Fruit fly (Drosophila melanogaster) Kc167 (cell line): Measurements from ENCODE around the gene tal-3A.

Experiments
- Myc ChIP-seq: fragments of >200 bp; optimal IDR thresholded peaks from 2 replicates; lab custom pipeline; 2017; ENCODE audit warnings: missing external identifiers
- Sin3A ChIP-seq: fragments of >200 bp; optimal IDR thresholded peaks from 2 replicates; lab custom pipeline; 2018; ENCODE audit warnings: missing external identifiers
- h ChIP-seq: fragments of >200 bp; optimal IDR thresholded peaks from 3 replicates; lab custom pipeline; 2018; ENCODE audit warnings: missing external identifiers
- insv ChIP-seq: fragments of >200 bp; optimal IDR thresholded peaks from 3 replicates; lab custom pipeline; 2018; ENCODE audit warnings: missing external identifiers
- psq ChIP-seq: fragments of >200 bp; optimal IDR thresholded peaks from 2 replicates; lab custom pipeline; 2017; ENCODE audit warnings: missing external identifiers
- ttk ChIP-seq: sonication (Bioruptor generic); optimal IDR thresholded peaks from 2 replicates; lab custom pipeline; 2017; ENCODE audit warnings: missing external identifiers

The tal-3A gene

DNA sequence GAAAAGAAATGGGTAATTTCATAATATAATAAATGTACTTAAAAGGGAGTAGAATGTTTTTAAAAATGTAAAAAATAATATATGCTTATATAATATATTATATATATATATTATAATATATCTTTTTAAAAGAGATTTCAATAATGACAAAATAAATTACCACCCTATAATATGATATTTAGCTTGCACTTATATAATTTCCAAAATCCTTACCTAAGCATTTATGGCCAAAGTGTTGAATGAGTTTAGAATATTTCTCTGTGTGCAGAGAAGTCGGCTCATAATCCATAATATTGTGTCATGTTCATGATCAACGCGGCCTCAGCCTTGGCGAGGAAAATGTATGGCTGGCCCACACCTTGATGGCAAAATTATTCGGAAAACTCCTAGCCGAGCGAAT is 24.7 kb upstream of the tal-3A start:
- no peak for TF ChIP-seq psq (lab: Kevin White, UChicago)
- no peak for TF ChIP-seq h (lab: Kevin White, UChicago)
- no peak for TF ChIP-seq ttk

DNA sequence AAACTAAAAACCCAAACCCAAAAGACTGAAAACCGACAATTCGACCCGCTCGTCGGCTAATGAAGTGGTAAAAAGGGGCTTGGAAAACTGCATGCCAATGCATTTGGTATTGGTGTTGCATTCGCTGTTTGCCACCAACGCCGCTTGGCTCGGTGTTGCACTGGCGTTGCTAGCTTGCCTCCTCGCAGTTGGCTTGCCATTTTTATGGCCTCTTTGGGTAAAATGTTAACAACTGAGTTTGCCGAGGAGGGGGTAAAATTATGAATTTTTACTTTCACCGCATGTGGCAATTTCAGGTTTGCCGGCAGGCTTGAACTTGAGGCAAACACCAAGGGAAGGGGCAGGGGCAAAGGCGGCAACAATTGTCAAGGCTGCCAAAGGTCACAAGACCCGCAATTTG is 24.2 kb upstream of the tal-3A start:
- no peak for TF ChIP-seq psq (lab: Kevin White, UChicago)
- TF ChIP-seq Sin3A (lab: Kevin White, UChicago), result no peak
- TF ChIP-seq ttk, result no peak
- TF ChIP-seq insv (lab: Kevin White, UChicago), result no peak
- no peak for TF ChIP-seq Myc
- TF ChIP-seq h (lab: Kevin White, UChicago), result no peak

DNA sequence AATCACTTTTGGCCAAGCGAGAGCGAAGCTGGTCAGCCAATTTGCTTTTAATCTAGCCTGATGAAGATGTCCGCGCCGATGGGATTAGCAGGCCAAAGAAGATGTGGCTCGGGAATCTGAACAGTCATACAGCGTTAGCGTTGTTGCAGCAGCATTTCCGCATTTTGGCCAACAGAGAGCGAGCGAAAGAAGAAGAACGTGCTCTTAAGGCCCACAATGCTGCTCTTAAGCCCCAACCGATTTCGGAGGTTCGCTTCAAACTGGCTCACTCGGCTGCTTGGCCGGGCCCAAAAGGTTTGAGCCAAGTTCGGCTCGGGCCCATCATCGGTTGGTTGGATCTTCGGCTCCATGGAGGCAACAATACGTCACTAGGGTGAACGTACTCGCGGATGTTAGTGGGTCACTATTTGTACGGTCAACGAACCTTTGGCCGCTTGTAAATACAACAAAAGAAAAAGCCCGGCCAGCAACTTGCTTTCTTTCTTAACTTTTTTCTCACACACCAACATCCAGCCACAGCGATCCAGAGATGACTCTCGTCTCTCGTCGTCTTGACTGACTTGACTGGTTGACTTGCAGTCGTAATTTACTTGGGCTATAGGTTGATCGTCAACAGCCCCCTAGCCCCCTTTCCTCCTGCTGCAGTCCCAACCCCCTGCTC is 23.2 kb upstream of the tal-3A start:
- TF ChIP-seq ttk (no peak), h (lab: Kevin White, UChicago) (no peak), psq (lab: Kevin White, UChicago) (no peak), Myc (no peak), Sin3A (lab: Kevin White, UChicago) (no peak), insv (lab: Kevin White, UChicago) (no peak)

DNA sequence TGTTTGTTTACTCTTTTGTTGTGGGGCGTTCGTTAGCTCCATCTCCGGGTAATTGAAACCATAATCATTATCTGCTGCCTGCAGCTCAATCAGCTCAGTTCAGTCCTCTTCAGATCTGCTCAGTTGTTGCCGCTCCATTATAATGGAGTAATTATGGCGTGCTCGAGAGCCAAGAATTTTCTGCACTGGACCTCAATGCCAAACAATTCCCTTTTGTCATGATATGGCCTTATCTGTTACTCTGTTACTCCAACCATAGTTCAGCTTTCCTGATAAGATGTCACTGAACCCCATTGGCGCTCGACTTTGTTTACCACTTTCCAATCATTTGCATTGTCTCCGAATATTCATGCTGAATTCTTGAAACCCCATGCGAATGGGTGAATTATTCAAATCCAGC is 22.1 kb upstream of the tal-3A start:
- TF ChIP-seq insv (lab: Kevin White, UChicago) (no peak), h (lab: Kevin White, UChicago) (no peak), psq (lab: Kevin White, UChicago) (no peak), Myc (no peak), Sin3A (lab: Kevin White, UChicago) (no peak), ttk (no peak)

DNA sequence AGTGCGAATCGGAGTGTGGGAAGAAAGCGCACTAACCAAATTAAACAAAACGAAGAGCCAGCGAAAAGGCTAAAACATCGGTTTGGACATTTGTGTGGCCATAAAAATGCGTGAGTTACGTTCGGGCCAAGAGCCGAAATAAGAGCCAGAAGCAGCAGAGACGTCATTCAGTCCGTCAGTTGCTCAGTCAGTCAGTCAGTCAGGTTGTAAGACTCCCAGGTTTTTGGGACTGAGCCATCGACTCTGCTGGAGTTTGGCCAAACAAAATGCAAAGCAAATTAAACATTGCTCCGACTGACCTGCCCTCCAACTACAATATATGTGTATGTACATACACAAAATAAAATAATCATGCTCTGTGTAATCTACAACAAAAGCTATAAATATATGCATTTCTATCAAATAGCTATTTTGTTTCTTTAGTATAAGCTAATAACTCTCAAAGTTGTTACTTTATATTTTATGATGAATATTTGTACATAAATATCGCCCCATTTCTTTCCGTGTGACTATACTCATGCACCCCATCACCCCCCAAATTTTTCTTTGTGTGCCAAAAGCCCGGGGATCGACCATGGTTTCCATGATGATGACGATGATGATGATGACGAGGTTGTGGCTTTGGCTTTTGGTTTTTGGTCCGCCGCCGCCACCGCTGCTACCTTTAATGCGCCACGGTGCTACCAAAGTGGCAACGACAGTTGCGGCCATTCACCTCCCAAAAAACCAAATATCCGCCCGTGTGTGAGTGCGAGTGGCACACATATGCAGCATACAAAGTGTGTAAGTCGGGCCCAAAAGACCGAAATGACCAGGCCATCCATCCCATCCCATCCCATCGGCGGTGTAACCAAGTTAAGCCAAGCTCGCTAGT is 19.6 kb upstream of the tal-3A start:
- TF ChIP-seq insv (lab: Kevin White, UChicago) (no peak), Myc (no peak), psq (lab: Kevin White, UChicago) (no peak), h (lab: Kevin White, UChicago) (no peak), Sin3A (lab: Kevin White, UChicago) (no peak), ttk (no peak)

DNA sequence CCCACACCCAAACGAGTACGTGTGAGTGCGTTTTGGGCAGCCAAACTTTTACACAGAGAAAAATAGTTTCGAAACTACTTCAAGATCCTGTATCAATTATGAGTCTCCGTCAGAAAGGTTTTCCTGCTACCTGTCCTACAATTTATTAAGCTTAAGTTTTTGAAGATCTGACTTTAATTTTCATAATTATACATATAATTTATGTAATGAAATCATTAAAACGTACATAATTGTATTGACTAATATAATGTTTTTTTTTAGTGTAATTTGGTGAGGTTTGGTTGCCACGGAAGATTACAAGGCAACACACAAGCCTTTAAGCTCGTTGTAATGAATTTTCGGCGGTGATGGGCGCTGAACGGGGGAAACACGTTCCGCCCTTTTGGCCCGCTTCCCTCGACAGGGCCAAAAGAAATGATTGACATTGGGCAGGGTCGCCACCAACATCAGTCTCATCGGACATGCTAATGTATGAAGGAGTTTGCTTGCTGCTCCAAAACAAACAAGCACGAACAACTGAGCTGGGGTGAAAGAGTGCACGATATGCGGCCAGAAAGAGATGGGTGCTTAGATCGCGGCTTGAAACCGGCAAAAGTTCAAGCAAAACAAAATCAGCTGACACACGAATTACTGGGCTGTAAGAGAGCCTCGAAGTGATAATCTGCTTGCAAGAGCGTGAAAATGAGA is 18.8 kb upstream of the tal-3A start:
- TF ChIP-seq Myc (no peak), psq (lab: Kevin White, UChicago) (no peak), insv (lab: Kevin White, UChicago) (no peak), h (lab: Kevin White, UChicago) (no peak), Sin3A (lab: Kevin White, UChicago) (no peak), ttk (no peak)

DNA sequence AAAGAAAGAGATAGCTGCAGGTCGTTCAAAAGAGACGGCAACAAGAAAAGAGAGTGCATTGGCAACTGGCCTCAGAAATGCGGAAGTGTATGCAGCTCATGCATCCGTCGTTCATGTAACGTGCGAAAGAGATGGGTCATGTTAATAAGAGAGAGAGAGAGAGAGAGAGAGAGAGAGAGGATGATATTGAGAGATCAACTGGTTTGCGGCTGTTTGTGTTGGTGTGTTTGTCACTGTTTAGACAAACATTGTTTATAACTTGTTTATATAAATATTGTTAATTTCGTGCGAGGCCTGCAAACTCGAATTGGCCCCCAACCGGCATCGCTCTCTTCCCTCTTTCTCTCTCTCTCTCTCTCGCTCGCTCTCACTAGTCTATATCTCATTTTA is 18.2 kb upstream of the tal-3A start:
- TF ChIP-seq ttk (no peak), psq (lab: Kevin White, UChicago) (no peak), insv (lab: Kevin White, UChicago) (no peak), h (lab: Kevin White, UChicago) (no peak), Myc (no peak)

DNA sequence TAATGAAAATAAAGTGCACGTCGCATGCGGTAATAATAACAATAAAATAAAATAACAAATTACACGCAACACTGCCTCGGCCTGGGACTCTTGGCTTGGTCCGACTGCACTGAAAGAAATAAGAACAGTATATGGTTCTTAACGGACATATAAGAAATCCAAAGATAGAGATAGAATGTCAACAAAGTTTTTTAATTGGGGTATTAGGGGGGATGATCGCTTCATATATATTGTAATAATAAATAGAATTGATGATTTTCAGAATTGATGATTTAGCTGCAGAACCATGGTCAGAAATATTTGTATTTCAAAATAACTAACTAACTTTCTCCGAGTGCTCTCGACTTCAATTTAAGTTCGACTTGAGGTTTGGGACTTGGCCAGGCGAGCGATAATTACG is 16.8 kb upstream of the tal-3A start:
- TF ChIP-seq insv (lab: Kevin White, UChicago) (no peak), psq (lab: Kevin White, UChicago) (no peak), h (lab: Kevin White, UChicago) (no peak), ttk (no peak), Myc (no peak), Sin3A (lab: Kevin White, UChicago) (no peak)

DNA sequence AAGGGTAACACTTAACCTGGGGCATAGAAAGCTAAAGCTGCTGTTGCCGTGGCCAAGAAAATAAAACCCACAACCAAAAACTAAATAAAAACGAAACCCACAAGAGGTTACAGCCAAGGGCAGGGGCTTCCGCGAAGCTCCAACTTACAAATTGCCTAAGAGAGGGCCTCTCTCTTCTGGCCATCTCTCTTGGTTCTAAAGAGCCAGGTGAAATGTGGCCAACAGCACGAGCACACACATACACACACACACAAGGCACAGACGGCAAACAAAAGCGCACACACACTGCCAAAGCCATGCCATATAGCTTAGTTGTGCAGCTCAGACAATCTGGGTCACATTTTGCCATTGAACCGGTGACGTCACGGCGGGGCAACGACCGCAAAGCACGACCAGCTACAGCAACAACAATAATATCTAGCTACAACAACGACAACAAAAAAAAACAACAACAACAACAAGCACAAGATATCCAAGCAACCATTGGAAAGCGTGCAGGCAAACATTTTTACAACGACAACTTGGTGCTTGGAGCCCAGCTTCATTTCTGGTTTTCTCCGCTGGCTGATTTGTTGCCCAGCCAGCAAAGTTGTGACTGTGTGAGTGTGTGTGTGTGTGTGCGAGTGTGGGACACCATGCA is 16.2 kb upstream of the tal-3A start:
- TF ChIP-seq h (lab: Kevin White, UChicago) (no peak), Sin3A (lab: Kevin White, UChicago) (no peak), Myc (no peak), ttk (no peak), psq (lab: Kevin White, UChicago) (no peak), insv (lab: Kevin White, UChicago) (no peak)

DNA sequence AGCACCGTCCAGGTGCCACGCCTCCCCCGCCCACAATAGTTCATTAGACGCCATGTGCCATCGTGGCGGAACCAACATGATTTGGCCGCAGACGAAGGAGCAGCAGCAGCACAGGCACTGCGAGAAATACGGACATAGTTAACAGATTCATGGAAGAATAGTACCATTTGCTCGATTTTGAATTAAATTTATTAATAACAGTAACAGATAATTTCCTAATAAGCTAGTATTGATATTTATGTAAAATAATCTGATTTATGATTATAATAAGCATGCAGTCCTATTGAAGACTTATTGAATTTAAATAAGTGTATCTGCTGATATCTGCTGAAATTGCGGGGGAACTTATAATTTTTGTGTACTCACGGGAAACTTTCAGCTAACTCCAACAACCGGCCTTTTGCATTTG is 15.6 kb upstream of the tal-3A start:
- no peak for TF ChIP-seq Sin3A (lab: Kevin White, UChicago)
- no peak for TF ChIP-seq h (lab: Kevin White, UChicago)
- TF ChIP-seq Myc, result no peak
- no peak for TF ChIP-seq psq (lab: Kevin White, UChicago)
- no peak for TF ChIP-seq insv (lab: Kevin White, UChicago)
- TF ChIP-seq ttk, result no peak

DNA sequence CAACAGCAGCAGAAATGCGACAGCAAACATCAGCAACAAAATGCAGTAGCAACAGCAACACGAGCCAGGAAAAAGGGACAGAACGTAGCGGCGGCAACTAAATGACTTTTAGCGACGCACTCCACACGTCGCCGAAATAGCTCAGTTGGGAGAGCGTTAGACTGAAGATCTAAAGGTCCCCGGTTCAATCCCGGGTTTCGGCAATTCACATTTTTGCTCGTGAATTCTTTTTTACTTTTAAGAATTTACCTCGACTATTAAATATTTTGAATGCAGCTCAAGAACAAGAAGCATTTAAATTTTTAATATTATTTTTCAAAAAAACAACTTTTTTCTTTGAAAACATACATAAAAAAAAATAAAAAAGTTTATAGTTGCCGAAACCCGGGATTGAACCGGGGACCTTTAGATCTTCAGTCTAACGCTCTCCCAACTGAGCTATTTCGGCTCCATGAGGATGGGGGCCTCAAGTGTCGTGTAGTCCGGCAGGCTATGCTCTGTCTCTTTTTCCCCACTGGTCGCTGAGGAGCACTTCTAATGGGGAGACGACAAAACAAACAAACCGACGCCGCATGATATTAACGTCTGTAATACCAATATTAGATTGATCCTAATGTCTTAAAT is 15.0 kb upstream of the tal-3A start:
- TF ChIP-seq Myc, result no peak
- no peak for TF ChIP-seq insv (lab: Kevin White, UChicago)
- no peak for TF ChIP-seq Sin3A (lab: Kevin White, UChicago)
- TF ChIP-seq ttk, result no peak
- no peak for TF ChIP-seq psq (lab: Kevin White, UChicago)
- TF ChIP-seq h (lab: Kevin White, UChicago), result no peak
